Fruit fly (Drosophila melanogaster) whole organism, embryonic: ENCODE results near the gene Mec2.

Source experiments
- Aef1 ChIP-seq: fragments of 200-800 bp; sonication (Bioruptor generic); IDR thresholded peaks from 3 replicates; pipeline ENCODE4 v1.3.6; 2022; ENCODE audit warnings: missing biosample characterization, missing genetic modification characterization
- B-H1 ChIP-seq: fragments of 200-800 bp; sonication (Bioruptor generic); IDR thresholded peaks from 3 replicates; pipeline ENCODE4 v1.3.6; 2022; ENCODE audit warnings: missing biosample characterization, missing genetic modification characterization
- CG1024 ChIP-seq: fragments of 200-800 bp; sonication (Bioruptor generic); IDR thresholded peaks from 2 replicates; pipeline ENCODE4 v1.3.6; 2022; ENCODE audit warnings: missing biosample characterization, missing genetic modification characterization
- CG10565 ChIP-seq: fragments of 200-800 bp; sonication (Bioruptor generic); optimal IDR thresholded peaks from 3 replicates; lab custom pipeline; 2016; ENCODE audit warnings: missing biosample characterization, mild to moderate bottlenecking, missing genetic modification characterization
- CG10654 ChIP-seq: fragments of 200-800 bp; sonication (Bioruptor generic); optimal IDR thresholded peaks from 2 replicates; lab custom pipeline; 2016; ENCODE audit warnings: missing biosample characterization, missing genetic modification characterization
- CG11560 ChIP-seq: fragments of 200-800 bp; sonication (Bioruptor generic); IDR thresholded peaks from 3 replicates; pipeline ENCODE4 v1.3.6; 2022; ENCODE audit warnings: missing biosample characterization, missing genetic modification characterization
- CG13624 ChIP-seq: fragments of 200-800 bp; sonication (Bioruptor generic); optimal IDR thresholded peaks from 2 replicates; lab custom pipeline; 2016; ENCODE audit warnings: missing biosample characterization, missing genetic modification characterization
- CG17186 ChIP-seq: fragments of 200-800 bp; sonication (Bioruptor generic); optimal IDR thresholded peaks from 3 replicates; lab custom pipeline; 2017; ENCODE audit warnings: missing biosample characterization, missing genetic modification reagents, missing genetic modification characterization
- CG17328 ChIP-seq: fragments of 200-800 bp; sonication (Bioruptor generic); IDR thresholded peaks from 2 replicates; pipeline ENCODE4 v1.3.6; 2022; ENCODE audit warnings: missing biosample characterization, missing genetic modification characterization
- CG17829 ChIP-seq: fragments of 200-800 bp; optimal IDR thresholded peaks from 2 replicates; lab custom pipeline; 2019; ENCODE audit warnings: missing biosample characterization, mild to moderate bottlenecking, missing genetic modification characterization, moderate library complexity
- CG18599 ChIP-seq: fragments of 200-800 bp; sonication (Bioruptor generic); optimal IDR thresholded peaks from 3 replicates; lab custom pipeline; 2017; ENCODE audit warnings: missing biosample characterization, missing genetic modification characterization, mild to moderate bottlenecking, moderate library complexity, missing genetic modification reagents
- CG2120 ChIP-seq: fragments of 200-800 bp; sonication (Bioruptor generic); optimal IDR thresholded peaks from 3 replicates; lab custom pipeline; 2016; ENCODE audit warnings: missing biosample characterization, missing genetic modification characterization
- CG2199 ChIP-seq: fragments of 200-800 bp; sonication (Bioruptor generic); IDR thresholded peaks from 3 replicates; pipeline ENCODE4 v1.3.6; 2022; ENCODE audit warnings: missing biosample characterization, missing genetic modification characterization
- CG2889 ChIP-seq: fragments of 200-800 bp; sonication (Bioruptor generic); IDR thresholded peaks from 3 replicates; pipeline ENCODE4 v1.3.6; 2022; ENCODE audit warnings: missing biosample characterization, missing genetic modification characterization
- CG32532 ChIP-seq: fragments of 200-800 bp; sonication (Bioruptor generic); IDR thresholded peaks from 2 replicates; pipeline ENCODE4 v1.3.6; 2022; ENCODE audit warnings: missing biosample characterization, missing genetic modification characterization
- CG3726 ChIP-seq: fragments of 200-800 bp; sonication (Bioruptor generic); IDR thresholded peaks from 3 replicates; pipeline ENCODE4, ENCODE4 v1.3.6; 2022; ENCODE audit warnings: missing biosample characterization, missing genetic modification characterization
- CG6654 ChIP-seq: fragments of 200-800 bp; sonication (Bioruptor generic); optimal IDR thresholded peaks from 2 replicates; lab custom pipeline; 2017; ENCODE audit warnings: missing biosample characterization, mild to moderate bottlenecking, missing genetic modification characterization
- CG6765 ChIP-seq: fragments of 200-800 bp; sonication (Bioruptor generic); optimal IDR thresholded peaks from 3 replicates; lab custom pipeline; 2017; ENCODE audit warnings: missing biosample characterization, mild to moderate bottlenecking, missing genetic modification characterization
- CG6854 ChIP-seq: fragments of 200-800 bp; sonication (Bioruptor generic); optimal IDR thresholded peaks from 3 replicates; lab custom pipeline; 2017; ENCODE audit warnings: missing biosample characterization, mild to moderate bottlenecking, missing genetic modification characterization
- CG7963 ChIP-seq: fragments of 200-800 bp; sonication (Bioruptor generic); IDR thresholded peaks from 3 replicates; pipeline ENCODE4 v1.3.6; 2022; ENCODE audit warnings: missing biosample characterization, missing genetic modification characterization; ENCODE audit not compliant: partially characterized antibody
- CG8281 ChIP-seq: fragments of 200-800 bp; sonication (Bioruptor generic); optimal IDR thresholded peaks from 2 replicates; lab custom pipeline; 2018; ENCODE audit warnings: missing biosample characterization, mild to moderate bottlenecking, missing genetic modification characterization, moderate library complexity
- CG9609 ChIP-seq: fragments of 200-800 bp; sonication (Bioruptor generic); optimal IDR thresholded peaks from 3 replicates; lab custom pipeline; 2016; ENCODE audit warnings: missing biosample characterization, missing genetic modification characterization
- CoRest ChIP-seq: fragments of 200-800 bp; sonication (Bioruptor generic); optimal IDR thresholded peaks from 3 replicates; lab custom pipeline; 2018; ENCODE audit warnings: missing biosample characterization, mild to moderate bottlenecking, missing genetic modification characterization, moderate library complexity
- Dip3 ChIP-seq: fragments of 200-800 bp; sonication (Bioruptor generic); optimal IDR thresholded peaks from 3 replicates; lab custom pipeline; 2016; ENCODE audit warnings: missing biosample characterization, missing genetic modification characterization
- Gsc ChIP-seq: fragments of 200-800 bp; sonication (Bioruptor generic); IDR thresholded peaks from 2 replicates; pipeline ENCODE4 v1.3.6; 2022; ENCODE audit warnings: missing biosample characterization, missing genetic modification characterization
- Hey ChIP-seq: fragments of 200-800 bp; sonication (Bioruptor generic); optimal IDR thresholded peaks from 3 replicates; lab custom pipeline; 2018; ENCODE audit warnings: missing biosample characterization, mild to moderate bottlenecking, missing genetic modification characterization
- Hmx ChIP-seq: fragments of 200-800 bp; sonication (Bioruptor generic); optimal IDR thresholded peaks from 2 replicates; lab custom pipeline; 2016; ENCODE audit warnings: missing biosample characterization, missing genetic modification characterization
- Hr51 ChIP-seq, 2 experiments: fragments of 200-800 bp; sonication (Bioruptor generic); optimal IDR thresholded peaks; 2 replicates in 1 of 2; 3 replicates in 1 of 2; lab custom pipeline; 2016 to 2018; ENCODE audit warnings: missing biosample characterization in 2 of 2, missing genetic modification characterization in 2 of 2, mild to moderate bottlenecking in 1 of 2, moderate library complexity in 1 of 2
- NFAT ChIP-seq: fragments of 200-800 bp; sonication (Bioruptor generic); IDR thresholded peaks from 2 replicates; pipeline ENCODE4 v1.3.6; 2022; ENCODE audit warnings: missing biosample characterization, missing genetic modification characterization
- Oli ChIP-seq: fragments of 200-800 bp; sonication (Bioruptor generic); optimal IDR thresholded peaks from 2 replicates; lab custom pipeline; 2018; ENCODE audit warnings: missing biosample characterization, mild to moderate bottlenecking, missing genetic modification characterization, moderate library complexity
- Ravus ChIP-seq: fragments of 200-800 bp; sonication (Bioruptor generic); IDR thresholded peaks from 2 replicates; pipeline ENCODE4 v1.3.6; 2022; ENCODE audit warnings: missing biosample characterization, missing genetic modification characterization
- Rfx ChIP-seq: fragments of 200-800 bp; sonication (Bioruptor generic); IDR thresholded peaks from 2 replicates; pipeline ENCODE4 v1.3.6; 2022; ENCODE audit warnings: missing biosample characterization, missing genetic modification characterization
- Sox102F ChIP-seq: fragments of 200-800 bp; sonication (Bioruptor generic); optimal IDR thresholded peaks from 2 replicates; lab custom pipeline; 2018; ENCODE audit warnings: missing biosample characterization, mild to moderate bottlenecking, missing genetic modification characterization, moderate library complexity
- Sry-δ ChIP-seq: fragments of 200-800 bp; sonication (Bioruptor generic); optimal IDR thresholded peaks from 2 replicates; lab custom pipeline; 2016; ENCODE audit warnings: missing biosample characterization, missing genetic modification characterization
- Xrp1 ChIP-seq: fragments of 200-800 bp; sonication (Bioruptor generic); IDR thresholded peaks from 2 replicates; pipeline ENCODE4 v1.3.6; 2022; ENCODE audit warnings: missing biosample characterization, missing genetic modification characterization
- chif ChIP-seq, 2 experiments: fragments of 200-800 bp; sonication (Bioruptor generic); optimal IDR thresholded peaks; 3 replicates each; lab custom pipeline; 2016; ENCODE audit warnings: missing biosample characterization in 2 of 2, missing genetic modification characterization in 2 of 2
- dpn ChIP-seq, 2 experiments: fragments of 200-800 bp; sonication (Bioruptor generic); optimal IDR thresholded peaks; 3 replicates each; lab custom pipeline; 2016; ENCODE audit warnings: missing biosample characterization in 2 of 2, missing genetic modification characterization in 2 of 2
- exex ChIP-seq: fragments of 200-800 bp; sonication (Bioruptor generic); optimal IDR thresholded peaks from 4 replicates; lab custom pipeline; 2018; ENCODE audit warnings: missing biosample characterization, mild to moderate bottlenecking, missing genetic modification characterization, moderate library complexity
- grau ChIP-seq: fragments of 200-800 bp; optimal IDR thresholded peaks from 3 replicates; lab custom pipeline; 2019; ENCODE audit warnings: missing biosample characterization, mild to moderate bottlenecking, missing genetic modification characterization, moderate library complexity
- ind ChIP-seq: fragments of 200-800 bp; sonication (Bioruptor generic); optimal IDR thresholded peaks from 3 replicates; lab custom pipeline; 2016; ENCODE audit warnings: missing biosample characterization, missing genetic modification characterization
- jumu ChIP-seq: fragments of 200-800 bp; sonication (Bioruptor generic); optimal IDR thresholded peaks from 3 replicates; lab custom pipeline; 2016; ENCODE audit warnings: missing biosample characterization, missing genetic modification characterization
- knrl ChIP-seq: fragments of 200-800 bp; sonication (Bioruptor generic); IDR thresholded peaks from 3 replicates; pipeline ENCODE4 v1.3.6; 2022; ENCODE audit warnings: missing biosample characterization, missing genetic modification characterization; ENCODE audit not compliant: partially characterized antibody
- lbe ChIP-seq: fragments of 200-800 bp; sonication (Bioruptor generic); optimal IDR thresholded peaks from 2 replicates; lab custom pipeline; 2016; ENCODE audit warnings: missing biosample characterization, mild to moderate bottlenecking, missing genetic modification characterization
- nom ChIP-seq: fragments of 200-800 bp; sonication (Bioruptor generic); optimal IDR thresholded peaks from 2 replicates; lab custom pipeline; 2017; ENCODE audit warnings: missing biosample characterization, missing genetic modification characterization, mild to moderate bottlenecking, moderate library complexity, missing genetic modification reagents
- phol ChIP-seq: fragments of 200-800 bp; sonication (Bioruptor generic); optimal IDR thresholded peaks from 3 replicates; lab custom pipeline; 2018; ENCODE audit warnings: missing biosample characterization, mild to moderate bottlenecking, missing genetic modification characterization, moderate library complexity
- pnt ChIP-seq: fragments of 200-800 bp; sonication (Bioruptor generic); optimal IDR thresholded peaks from 3 replicates; lab custom pipeline; 2016; ENCODE audit warnings: missing biosample characterization, missing genetic modification characterization
- rib ChIP-seq: fragments of 200-800 bp; sonication (Bioruptor generic); IDR thresholded peaks from 2 replicates; pipeline ENCODE4 v1.3.6; 2022; ENCODE audit warnings: missing biosample characterization, missing genetic modification characterization
- row ChIP-seq: fragments of 200-800 bp; sonication (Bioruptor generic); IDR thresholded peaks from 3 replicates; pipeline ENCODE4 v1.3.6; 2022; ENCODE audit warnings: missing biosample characterization, missing genetic modification characterization
- slbo ChIP-seq: fragments of 200-800 bp; sonication (Bioruptor generic); IDR thresholded peaks from 2 replicates; pipeline ENCODE4 v1.3.6; 2022; ENCODE audit warnings: missing biosample characterization, missing genetic modification characterization
- sqz ChIP-seq: fragments of 200-800 bp; sonication (Bioruptor generic); optimal IDR thresholded peaks from 3 replicates; lab custom pipeline; 2018; ENCODE audit warnings: missing biosample characterization, mild to moderate bottlenecking, missing genetic modification characterization
- stwl ChIP-seq: fragments of 200-800 bp; sonication (Bioruptor generic); optimal IDR thresholded peaks from 3 replicates; lab custom pipeline; 2018; ENCODE audit warnings: missing biosample characterization, mild to moderate bottlenecking, missing genetic modification characterization, moderate library complexity

Mec2 gene

dm6 chrX:19172955-19173354 lies 14.9 kb upstream of the Mec2 start (continued):
- TF ChIP-seq chif (GFP tag; optimal IDR thresholded peaks at IDR 0.05; lab: Kevin White, UChicago) = peak; percentile 17 to 57
- TF ChIP-seq rib (GFP tag; lab: Robert Waterston, UW) = no peak
- no peak for TF ChIP-seq NFAT (GFP tag; lab: Robert Waterston, UW)
- no peak for TF ChIP-seq B-H1 (GFP tag; lab: Robert Waterston, UW)
- TF ChIP-seq Ravus (GFP tag; lab: Robert Waterston, UW) = no peak
- no peak for TF ChIP-seq CG17186 (GFP tag; lab: Kevin White, UChicago)
- no peak for TF ChIP-seq CG9609
- peak in 1 of 2 experiments; percentile 46 for TF ChIP-seq Hr51 (GFP tag; optimal IDR thresholded peaks at IDR 0.05; lab: Kevin White, UChicago)
- no peak for TF ChIP-seq CG2199
- no peak for TF ChIP-seq CG8281 (tag; lab: Kevin White, UChicago)
- TF ChIP-seq CG3726 (GFP tag; lab: Robert Waterston, UW) = no peak

DNA sequence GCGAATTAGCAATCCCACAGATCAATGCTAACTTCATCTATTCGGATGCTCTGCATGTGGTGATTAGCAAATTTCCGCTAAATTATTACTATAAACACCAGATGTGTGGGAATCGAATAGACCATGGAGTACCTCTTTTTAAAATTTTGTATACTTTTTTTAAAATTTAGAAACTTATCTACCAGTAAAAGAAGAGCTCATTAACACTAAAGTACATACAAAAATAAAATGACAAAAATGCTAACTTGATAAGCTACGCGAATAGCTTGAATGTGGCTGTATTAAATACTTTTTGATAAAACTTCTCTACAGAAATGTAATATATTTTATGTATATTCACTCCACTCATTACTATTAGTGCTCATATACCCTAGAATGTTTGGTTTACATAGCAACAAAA lies 13.7 kb upstream of the Mec2 start:
- TF ChIP-seq Gsc = no peak
- TF ChIP-seq lbe (GFP tag; lab: Kevin White, UChicago) = no peak
- TF ChIP-seq CG2120 = peak; percentile 58
- no peak for TF ChIP-seq sqz (GFP tag; lab: Kevin White, UChicago)
- no peak for TF ChIP-seq CG7963 (GFP tag; lab: Robert Waterston, UW)
- TF ChIP-seq CG13624 (GFP tag; lab: Kevin White, UChicago) = no peak
- 0 out of 2 replicates have a peak, but pooled peaks have one; percentile 13 for TF ChIP-seq Rfx
- peak; percentile 11 for TF ChIP-seq Sox102F (GFP tag; lab: Kevin White, UChicago)
- no peak for TF ChIP-seq phol (tag; lab: Kevin White, UChicago)
- no peak for TF ChIP-seq exex (tag; lab: Kevin White, UChicago)
- no peak for TF ChIP-seq Oli (tag; lab: Kevin White, UChicago)
- TF ChIP-seq ind (GFP tag; lab: Kevin White, UChicago) = no peak
- peak; percentile 48 for TF ChIP-seq row
- peak in 1 of 2 experiments; percentile 8 for TF ChIP-seq dpn (GFP tag; optimal IDR thresholded peaks at IDR 0.05; lab: Kevin White, UChicago)
- no peak for TF ChIP-seq CG2889 (GFP tag; lab: Robert Waterston, UW)
- TF ChIP-seq Sry-δ (GFP tag; lab: Kevin White, UChicago) = no peak
- TF ChIP-seq CG1024 = no peak
- TF ChIP-seq pnt = no peak
- TF ChIP-seq slbo (GFP tag; lab: Robert Waterston, UW) = 0 out of 2 replicates have a peak, but pooled peaks have one; percentile 19
- TF ChIP-seq CG6854 = no peak
- TF ChIP-seq stwl (tag; lab: Kevin White, UChicago) = no peak
- peak; percentile 54 for TF ChIP-seq grau (tag; lab: Kevin White, UChicago)
- TF ChIP-seq Hey (tag; lab: Kevin White, UChicago) = no peak
- TF ChIP-seq knrl = no peak
- no peak for TF ChIP-seq nom
- TF ChIP-seq CG6765 (GFP tag; lab: Kevin White, UChicago) = no peak
- no peak for TF ChIP-seq CG10654
- no peak for TF ChIP-seq CG11560 (tag; lab: Robert Waterston, UW)
- TF ChIP-seq Dip3 (GFP tag; lab: Kevin White, UChicago) = no peak
- no peak for TF ChIP-seq Hmx (GFP tag; lab: Kevin White, UChicago)
- no peak for TF ChIP-seq jumu
- no peak for TF ChIP-seq Xrp1 (GFP tag; lab: Robert Waterston, UW)
- TF ChIP-seq CG17829 (tag; lab: Kevin White, UChicago) = no peak
- TF ChIP-seq CG17328 (GFP tag; lab: Robert Waterston, UW) = no peak
- no peak for TF ChIP-seq Aef1 (GFP tag; lab: Robert Waterston, UW)
- TF ChIP-seq CG6654 (GFP tag; lab: Kevin White, UChicago) = no peak
- TF ChIP-seq CG10565 (GFP tag; lab: Kevin White, UChicago) = no peak
- TF ChIP-seq CG18599 (GFP tag; lab: Kevin White, UChicago) = no peak
- TF ChIP-seq CoRest (tag; lab: Kevin White, UChicago) = peak; percentile 49
- TF ChIP-seq CG32532 (GFP tag; lab: Robert Waterston, UW) = peak; percentile 7; the same call in 1 of the 2 replicates
